Fruit fly (Drosophila melanogaster) whole organism, adult: ENCODE results near the gene Pp2B-14D.

Experiments used
- CG11617 ChIP-seq: fragments of 200-800 bp; sonication (Bioruptor generic); optimal IDR thresholded peaks from 2 replicates; lab custom pipeline; 2017; ENCODE audit warnings: mild to moderate bottlenecking, missing biosample characterization, missing genetic modification reagents, missing genetic modification characterization
- CG12768 ChIP-seq: fragments of 200-800 bp; sonication (Bioruptor generic); optimal IDR thresholded peaks from 2 replicates; lab custom pipeline; 2017; ENCODE audit warnings: missing biosample characterization, missing genetic modification characterization, mild to moderate bottlenecking, moderate library complexity, missing genetic modification reagents
- CG14711 ChIP-seq: fragments of 200-800 bp; sonication (Bioruptor generic); optimal IDR thresholded peaks from 2 replicates; lab custom pipeline; 2018; ENCODE audit warnings: missing biosample characterization, mild to moderate bottlenecking, missing genetic modification characterization, moderate library complexity
- CG1620 ChIP-seq: fragments of 200-800 bp; sonication (Bioruptor generic); optimal IDR thresholded peaks from 2 replicates; lab custom pipeline; 2016; ENCODE audit warnings: missing biosample characterization, missing genetic modification characterization
- CG5204 ChIP-seq: fragments of 200-800 bp; sonication (Bioruptor generic); optimal IDR thresholded peaks from 2 replicates; lab custom pipeline; 2016; ENCODE audit warnings: missing biosample characterization, missing genetic modification characterization
- Clk ChIP-seq: fragments of 200-800 bp; sonication (Bioruptor generic); optimal IDR thresholded peaks from 2 replicates; lab custom pipeline; 2017; ENCODE audit warnings: missing biosample characterization, missing genetic modification characterization
- Crg-1 ChIP-seq: fragments of 200-800 bp; sonication (Bioruptor generic); optimal IDR thresholded peaks from 2 replicates; lab custom pipeline; 2016; ENCODE audit warnings: missing biosample characterization, missing genetic modification characterization
- Hr96 ChIP-seq: fragments of 200-800 bp; sonication (Bioruptor generic); optimal IDR thresholded peaks from 2 replicates; lab custom pipeline; 2016; ENCODE audit warnings: missing biosample characterization, missing genetic modification characterization
- bab1 ChIP-seq: fragments of 200-800 bp; sonication (Bioruptor generic); optimal IDR thresholded peaks from 3 replicates; lab custom pipeline; 2019; ENCODE audit warnings: missing biosample characterization, mild to moderate bottlenecking, missing genetic modification characterization, moderate library complexity
- cic ChIP-seq: fragments of 200-800 bp; sonication (Bioruptor generic); optimal IDR thresholded peaks from 2 replicates; lab custom pipeline; 2017; ENCODE audit warnings: missing biosample characterization, mild to moderate bottlenecking, missing genetic modification characterization, moderate library complexity
- kay ChIP-seq: fragments of 200-800 bp; sonication (Bioruptor generic); peaks from one replicate; lab custom pipeline; 2016; ENCODE audit warnings: missing biosample characterization, missing genetic modification characterization, borderline replicate concordance
- ovo ChIP-seq: fragments of 200-800 bp; sonication (Bioruptor generic); optimal IDR thresholded peaks from 2 replicates; lab custom pipeline; 2016; ENCODE audit warnings: missing biosample characterization, missing genetic modification characterization
- pad ChIP-seq: fragments of 200-800 bp; sonication (Bioruptor generic); optimal IDR thresholded peaks from 3 replicates; lab custom pipeline; 2017; ENCODE audit warnings: missing biosample characterization, missing genetic modification characterization, mild to moderate bottlenecking, moderate library complexity, missing genetic modification reagents
- toe ChIP-seq: fragments of 200-800 bp; sonication (Bioruptor generic); optimal IDR thresholded peaks from 2 replicates; lab custom pipeline; 2016; ENCODE audit warnings: missing biosample characterization, missing genetic modification characterization

dm6 chrX:16526084-16526734, 33.6 kb downstream of the Pp2B-14D start:
- TF ChIP-seq pad (GFP tag; lab: Kevin White, UChicago): no peak
- TF ChIP-seq Hr96 (GFP tag; lab: Kevin White, UChicago): no peak
- no peak for TF ChIP-seq Crg-1 (GFP tag; lab: Kevin White, UChicago)
- TF ChIP-seq CG11617 (GFP tag; lab: Kevin White, UChicago): no peak
- TF ChIP-seq CG5204 (GFP tag; lab: Kevin White, UChicago): no peak
- no peak for TF ChIP-seq CG1620
- TF ChIP-seq ovo (GFP tag; lab: Kevin White, UChicago): no peak
- TF ChIP-seq cic: no peak
- TF ChIP-seq Clk: no peak
- no peak for TF ChIP-seq kay (GFP tag; lab: Kevin White, UChicago)
- TF ChIP-seq bab1 (GFP tag; lab: Kevin White, UChicago): no peak
- TF ChIP-seq toe (GFP tag; lab: Kevin White, UChicago): no peak
- TF ChIP-seq CG14711 (tag; lab: Kevin White, UChicago): no peak
- no peak for TF ChIP-seq CG12768 (GFP tag; lab: Kevin White, UChicago)
